Worm (Caenorhabditis elegans): ENCODE measurements around the gene xrn-2.

DNA sequence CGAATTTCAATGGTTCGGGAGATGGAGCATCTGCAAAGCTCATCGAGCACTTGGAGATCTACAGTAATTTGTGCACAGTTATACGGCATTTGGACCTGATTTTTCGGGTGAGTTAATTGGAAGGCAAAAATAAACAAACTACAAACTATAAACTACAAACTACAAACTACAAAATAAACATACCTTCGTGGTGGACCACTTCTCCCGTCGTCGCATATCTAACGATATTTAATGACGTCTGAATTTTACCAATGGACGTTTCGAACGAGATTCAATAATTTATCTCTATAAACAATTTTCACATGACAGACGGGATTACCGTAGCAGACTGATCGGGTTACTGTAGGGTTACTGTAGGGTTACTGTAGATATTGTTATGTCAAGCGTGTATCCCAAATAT lies 49.4 kb upstream of the xrn-2 start:
- no peak for TF ChIP-seq flt-1 (GFP tag; IDR thresholded peaks at IDR 0.05)
- TF ChIP-seq ama-1 (optimal IDR thresholded peaks at IDR 0.05), result no peak
- TF ChIP-seq ets-7 (tag; optimal IDR thresholded peaks at IDR 0.05), result no peak
- TF ChIP-seq ceh-13 (GFP tag; optimal IDR thresholded peaks at IDR 0.05), result no peak
- no peak for TF ChIP-seq hmbx-1 (tag; optimal IDR thresholded peaks at IDR 0.05)
- TF ChIP-seq hnd-1 (tag; optimal IDR thresholded peaks at IDR 0.05), result no peak
- TF ChIP-seq hmg-4 (GFP tag; optimal IDR thresholded peaks at IDR 0.05), result no peak
- no peak for TF ChIP-seq aly-1 (tag; optimal IDR thresholded peaks at IDR 0.05)
- no peak for TF ChIP-seq ceh-36 (tag; optimal IDR thresholded peaks at IDR 0.05)
- no peak for TF ChIP-seq pes-1 (GFP tag; IDR thresholded peaks at IDR 0.05)
- no peak for TF ChIP-seq tra-4 (tag; optimal IDR thresholded peaks at IDR 0.05)
- TF ChIP-seq F13C5.2 (tag; optimal IDR thresholded peaks at IDR 0.05), result no peak
- TF ChIP-seq scrt-1 (GFP tag; IDR thresholded peaks at IDR 0.05), result no peak
- no peak for TF ChIP-seq B0310.2 (tag; optimal IDR thresholded peaks at IDR 0.05)
